Fruit fly (Drosophila melanogaster) whole organism, embryonic: Measurements from ENCODE around the gene ATPsynG.

Experiments used
- Adf1 ChIP-seq: fragments of 200-800 bp; sonication (Bioruptor generic); IDR thresholded peaks from 2 replicates; pipeline ENCODE4 v1.3.6; 2022; ENCODE audit warnings: missing biosample characterization, missing genetic modification characterization
- Bgb ChIP-seq: fragments of 200-800 bp; sonication (Bioruptor generic); IDR thresholded peaks from 2 replicates; pipeline ENCODE4 v1.3.6; 2022; ENCODE audit warnings: missing biosample characterization, missing genetic modification characterization; ENCODE audit not compliant: partially characterized antibody
- CG10147 ChIP-seq: fragments of 200-800 bp; sonication (Bioruptor generic); optimal IDR thresholded peaks from 2 replicates; lab custom pipeline; 2019; ENCODE audit warnings: missing biosample characterization, mild to moderate bottlenecking, missing genetic modification characterization, moderate library complexity
- CG10366 ChIP-seq: fragments of 200-800 bp; sonication (Bioruptor generic); IDR thresholded peaks from 2 replicates; pipeline ENCODE4 v1.3.6; 2022; ENCODE audit warnings: missing biosample characterization, missing genetic modification characterization
- CG10959 ChIP-seq: fragments of 200-800 bp; sonication (Bioruptor generic); IDR thresholded peaks from 2 replicates; pipeline ENCODE4 v1.3.6; 2022; ENCODE audit warnings: missing biosample characterization, missing genetic modification characterization
- CG11695 ChIP-seq: fragments of 200-800 bp; sonication (Bioruptor generic); IDR thresholded peaks from 3 replicates; pipeline ENCODE4 v1.3.6; 2022; ENCODE audit warnings: missing biosample characterization, missing genetic modification characterization
- CG1233 ChIP-seq: fragments of 200-800 bp; sonication (Bioruptor generic); optimal IDR thresholded peaks from 4 replicates; lab custom pipeline; 2018; ENCODE audit warnings: missing biosample characterization, mild to moderate bottlenecking, missing genetic modification characterization
- CG12659 ChIP-seq: fragments of 200-800 bp; sonication (Bioruptor generic); optimal IDR thresholded peaks from 3 replicates; lab custom pipeline; 2017; ENCODE audit warnings: mild to moderate bottlenecking, missing biosample characterization, missing genetic modification reagents, missing genetic modification characterization
- CG13424 ChIP-seq: fragments of 200-800 bp; sonication (Bioruptor generic); optimal IDR thresholded peaks from 2 replicates; lab custom pipeline; 2019; ENCODE audit warnings: missing biosample characterization, mild to moderate bottlenecking, missing genetic modification characterization, moderate library complexity
- CG1529 ChIP-seq: fragments of 200-800 bp; sonication (Bioruptor generic); optimal IDR thresholded peaks from 3 replicates; lab custom pipeline; 2018; ENCODE audit warnings: missing biosample characterization, missing genetic modification characterization
- CG15514 ChIP-seq: fragments of 200-800 bp; sonication (Bioruptor generic); optimal IDR thresholded peaks from 3 replicates; lab custom pipeline; 2017; ENCODE audit warnings: missing biosample characterization, missing genetic modification characterization, mild to moderate bottlenecking, moderate library complexity, missing genetic modification reagents
- CG16815 ChIP-seq: fragments of 200-800 bp; sonication (Bioruptor generic); optimal IDR thresholded peaks from 3 replicates; lab custom pipeline; 2017; ENCODE audit warnings: missing biosample characterization, mild to moderate bottlenecking, missing genetic modification characterization
- CG17359 ChIP-seq: fragments of 200-800 bp; sonication (Bioruptor generic); optimal IDR thresholded peaks from 3 replicates; lab custom pipeline; 2018; ENCODE audit warnings: missing biosample characterization, mild to moderate bottlenecking, missing genetic modification characterization, moderate library complexity
- CG17829 ChIP-seq: fragments of 200-800 bp; optimal IDR thresholded peaks from 2 replicates; lab custom pipeline; 2019; ENCODE audit warnings: missing biosample characterization, mild to moderate bottlenecking, missing genetic modification characterization, moderate library complexity
- CG18262 ChIP-seq: fragments of 200-800 bp; optimal IDR thresholded peaks from 3 replicates; lab custom pipeline; 2019; ENCODE audit warnings: missing biosample characterization, mild to moderate bottlenecking, missing genetic modification characterization, moderate library complexity
- CG18476 ChIP-seq: fragments of 200-800 bp; sonication (Bioruptor generic); optimal IDR thresholded peaks from 2 replicates; lab custom pipeline; 2016; ENCODE audit warnings: missing biosample characterization, mild to moderate bottlenecking, missing genetic modification characterization
- CG2116 ChIP-seq: fragments of 200-800 bp; sonication (Bioruptor generic); optimal IDR thresholded peaks from 3 replicates; lab custom pipeline; 2018; ENCODE audit warnings: missing biosample characterization, mild to moderate bottlenecking, missing genetic modification characterization
- CG2875 ChIP-seq: fragments of 200-800 bp; sonication (Bioruptor generic); optimal IDR thresholded peaks from 2 replicates; lab custom pipeline; 2017; ENCODE audit warnings: missing biosample characterization, mild to moderate bottlenecking, missing genetic modification characterization, missing genetic modification reagents
- CG34422 ChIP-seq: fragments of 200-800 bp; sonication (Bioruptor generic); IDR thresholded peaks from 3 replicates; pipeline ENCODE4 v1.3.6; 2022; ENCODE audit warnings: missing biosample characterization, missing genetic modification characterization
- CG6689 ChIP-seq: fragments of 200-800 bp; sonication (Bioruptor generic); IDR thresholded peaks from 2 replicates; pipeline ENCODE4 v1.3.6; 2022; ENCODE audit warnings: missing biosample characterization, missing genetic modification characterization
- CG7963 ChIP-seq: fragments of 200-800 bp; sonication (Bioruptor generic); IDR thresholded peaks from 3 replicates; pipeline ENCODE4 v1.3.6; 2022; ENCODE audit warnings: missing biosample characterization, missing genetic modification characterization; ENCODE audit not compliant: partially characterized antibody
- CG9727 ChIP-seq: fragments of 200-800 bp; sonication (Bioruptor generic); optimal IDR thresholded peaks from 3 replicates; lab custom pipeline; 2017; ENCODE audit warnings: missing biosample characterization, mild to moderate bottlenecking, missing genetic modification characterization
- CG9797 ChIP-seq: fragments of 200-800 bp; sonication (Bioruptor generic); optimal IDR thresholded peaks from 3 replicates; lab custom pipeline; 2018; ENCODE audit warnings: missing biosample characterization, mild to moderate bottlenecking, missing genetic modification characterization
- D ChIP-seq, 2 experiments: fragments of 200-800 bp in 1 of 2; fragments of >200 bp in 1 of 2; sonication (Bioruptor generic) in 1 of 2; optimal IDR thresholded peaks; 2 replicates in 1 of 2; 3 replicates in 1 of 2; lab custom pipeline; 2017; ENCODE audit warnings: mild to moderate bottlenecking in 1 of 2, missing biosample characterization in 1 of 2, missing genetic modification characterization in 1 of 2, missing genetic modification reagents in 1 of 2
- Hsf ChIP-seq: fragments of 200-800 bp; sonication (Bioruptor generic); optimal IDR thresholded peaks from 3 replicates; lab custom pipeline; 2016; ENCODE audit warnings: missing biosample characterization, missing genetic modification characterization
- Med ChIP-seq: fragments of 200-800 bp; sonication (Bioruptor generic); peaks from one replicate; lab custom pipeline; 2016; ENCODE audit warnings: missing biosample characterization, missing genetic modification characterization, mild to moderate bottlenecking, inconsistent platforms, moderate library complexity
- Meics ChIP-seq: fragments of 200-800 bp; sonication (Bioruptor generic); optimal IDR thresholded peaks from 2 replicates; lab custom pipeline; 2017; ENCODE audit warnings: missing biosample characterization, mild to moderate bottlenecking, missing genetic modification characterization
- Mes4 ChIP-seq: fragments of 200-800 bp; sonication (Bioruptor generic); optimal IDR thresholded peaks from 2 replicates; lab custom pipeline; 2016; ENCODE audit warnings: missing biosample characterization, missing genetic modification characterization
- Poxn ChIP-seq: fragments of 200-800 bp; sonication (Bioruptor generic); IDR thresholded peaks from 2 replicates; pipeline ENCODE4 v1.3.6; 2022; ENCODE audit warnings: missing biosample characterization, missing genetic modification characterization
- Six4 ChIP-seq: fragments of 200-800 bp; sonication (Bioruptor generic); optimal IDR thresholded peaks from 2 replicates; lab custom pipeline; 2016; ENCODE audit warnings: missing biosample characterization, missing genetic modification characterization
- Ssrp ChIP-seq: fragments of 200-800 bp; sonication (Bioruptor generic); optimal IDR thresholded peaks from 2 replicates; lab custom pipeline; 2018; ENCODE audit warnings: missing biosample characterization, mild to moderate bottlenecking, missing genetic modification characterization, moderate library complexity
- Tbp ChIP-seq: fragments of >200 bp; optimal IDR thresholded peaks from 2 replicates; lab custom pipeline; 2018; ENCODE audit warnings: missing biosample characterization, missing genetic modification characterization
- al ChIP-seq: fragments of 200-800 bp; sonication (Bioruptor generic); IDR thresholded peaks from 2 replicates; pipeline ENCODE4 v1.3.6; 2022; ENCODE audit warnings: missing biosample characterization, missing genetic modification characterization
- bbx ChIP-seq: fragments of 200-800 bp; sonication (Bioruptor generic); IDR thresholded peaks from 2 replicates; pipeline ENCODE4 v1.3.6; 2022; ENCODE audit warnings: missing biosample characterization, missing genetic modification characterization; ENCODE audit not compliant: partially characterized antibody
- emc ChIP-seq: fragments of 200-800 bp; sonication (Bioruptor generic); optimal IDR thresholded peaks from 2 replicates; lab custom pipeline; 2016; ENCODE audit warnings: missing biosample characterization, missing genetic modification characterization
- esg ChIP-seq: fragments of 200-800 bp; sonication (Bioruptor generic); conservative IDR thresholded peaks from 2 replicates; pipeline ENCODE4 v1.3.6; 2022; ENCODE audit warnings: missing biosample characterization, missing genetic modification characterization
- fd3F ChIP-seq: fragments of 200-800 bp; sonication (Bioruptor generic); optimal IDR thresholded peaks from 2 replicates; lab custom pipeline; 2018; ENCODE audit warnings: missing biosample characterization, mild to moderate bottlenecking, missing genetic modification characterization, moderate library complexity
- fd96Cb ChIP-seq: fragments of 200-800 bp; sonication (Bioruptor generic); optimal IDR thresholded peaks from 2 replicates; lab custom pipeline; 2018; ENCODE audit warnings: missing biosample characterization, mild to moderate bottlenecking, missing genetic modification characterization, moderate library complexity
- gem ChIP-seq: fragments of 200-800 bp; sonication (Bioruptor generic); optimal IDR thresholded peaks from 2 replicates; lab custom pipeline; 2019; ENCODE audit warnings: missing biosample characterization, mild to moderate bottlenecking, missing genetic modification characterization, moderate library complexity
- gfzf ChIP-seq: fragments of 200-800 bp; sonication (Bioruptor generic); optimal IDR thresholded peaks from 2 replicates; lab custom pipeline; 2016; ENCODE audit warnings: missing biosample characterization, mild to moderate bottlenecking, missing genetic modification characterization, moderate library complexity
- hkb ChIP-seq, 2 experiments: fragments of 200-800 bp in 1 of 2; fragments of >200 bp in 1 of 2; sonication (Bioruptor generic) in 1 of 2; IDR thresholded peaks in 1 of 2; optimal IDR thresholded peaks in 1 of 2; 2 replicates each; pipeline versions ENCODE4 v1.3.6 to Lab custom; 2017 to 2022; ENCODE audit warnings: missing biosample characterization in 1 of 2, missing genetic modification characterization in 1 of 2
- lmd ChIP-seq: fragments of 200-800 bp; sonication (Bioruptor generic); IDR thresholded peaks from 2 replicates; pipeline ENCODE4 v1.3.6; 2022; ENCODE audit warnings: missing biosample characterization, missing genetic modification characterization
- lov ChIP-seq, 2 experiments: fragments of 200-800 bp in 1 of 2; fragments of >200 bp in 1 of 2; sonication (Bioruptor generic) in 1 of 2; IDR thresholded peaks in 1 of 2; optimal IDR thresholded peaks in 1 of 2; 2 replicates in 1 of 2; 3 replicates in 1 of 2; pipeline versions ENCODE4 v1.3.6 to Lab custom; 2017 to 2022; ENCODE audit warnings: missing biosample characterization in 1 of 2, missing genetic modification characterization in 1 of 2
- pzg ChIP-seq: fragments of 200-800 bp; sonication (Bioruptor generic); optimal IDR thresholded peaks from 3 replicates; lab custom pipeline; 2018; ENCODE audit warnings: missing biosample characterization, mild to moderate bottlenecking, missing genetic modification characterization, moderate library complexity
- shn ChIP-seq: fragments of 200-800 bp; sonication (Bioruptor generic); optimal IDR thresholded peaks from 3 replicates; lab custom pipeline; 2016; ENCODE audit warnings: missing biosample characterization, missing genetic modification characterization
- slbo ChIP-seq: fragments of 200-800 bp; sonication (Bioruptor generic); IDR thresholded peaks from 2 replicates; pipeline ENCODE4 v1.3.6; 2022; ENCODE audit warnings: missing biosample characterization, missing genetic modification characterization
- tio ChIP-seq: fragments of 200-800 bp; sonication (Bioruptor generic); optimal IDR thresholded peaks from 2 replicates; lab custom pipeline; 2017; ENCODE audit warnings: missing biosample characterization, missing genetic modification characterization, inconsistent platforms
- trh ChIP-seq: fragments of 200-800 bp; sonication (Bioruptor generic); optimal IDR thresholded peaks from 2 replicates; lab custom pipeline; 2016; ENCODE audit warnings: missing biosample characterization, missing genetic modification characterization

Gene ATPsynG

DNA sequence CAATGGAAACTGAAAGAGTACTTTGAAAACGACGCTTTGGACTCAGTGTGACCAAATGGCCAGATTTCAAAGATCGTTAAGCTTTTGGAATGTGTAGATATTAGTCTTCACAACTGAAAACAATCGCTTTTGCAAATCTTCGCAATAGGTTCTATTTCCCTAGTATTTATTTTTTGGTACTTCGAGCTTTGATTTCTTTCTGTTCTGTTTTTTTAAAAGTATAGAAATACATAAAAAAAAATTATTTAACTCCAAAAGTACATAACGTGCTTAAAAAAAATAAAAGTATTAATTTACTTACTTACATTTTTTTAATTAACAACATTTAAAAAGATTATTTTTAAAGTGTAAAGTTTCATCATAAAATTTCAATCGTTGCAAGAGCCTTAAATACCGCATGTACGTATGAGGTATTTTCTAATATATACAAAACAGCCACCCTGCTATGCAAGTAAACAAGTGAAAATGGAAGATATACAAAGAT, 11.2 kb upstream of the ATPsynG start, which contains the start of the genes piwi and CG12253 (continued):
- TF ChIP-seq CG11695 (GFP tag; lab: Robert Waterston, UW) (peak; percentile 68; the same call in 2 of the 3 replicates), CG18262 (tag; lab: Kevin White, UChicago) (peak; percentile 57), CG7963 (no peak), shn (GFP tag; lab: Kevin White, UChicago) (peak; percentile 35), CG18476 (GFP tag; lab: Kevin White, UChicago) (peak; percentile 24), tio (GFP tag; lab: Kevin White, UChicago) (peak; percentile 82), CG1529 (peak; percentile 61), hkb (optimal IDR thresholded peaks at IDR 0.05; lab: Kevin White, UChicago) (no peak), hkb (GFP tag; IDR thresholded peaks at IDR 0.05; lab: Robert Waterston, UW) (peak; percentile 21; the same call in 1 of the 2 replicates), Adf1 (peak; percentile 63), emc (no peak), Poxn (GFP tag; lab: Robert Waterston, UW) (peak; percentile 41; the same call in 1 of the 2 replicates), CG10366 (GFP tag; lab: Robert Waterston, UW) (peak; percentile 72; the same call in 1 of the 2 replicates), lov (optimal IDR thresholded peaks at IDR 0.05; lab: Kevin White, UChicago) (no peak), lov (GFP tag; IDR thresholded peaks at IDR 0.05; lab: Robert Waterston, UW) (no peak), CG12659 (GFP tag; lab: Kevin White, UChicago) (peak; percentile 88), Med (GFP tag; lab: Kevin White, UChicago) (peak; percentile 58), CG34422 (GFP tag; lab: Robert Waterston, UW) (no peak), gem (peak; percentile 96), CG17829 (tag; lab: Kevin White, UChicago) (peak; percentile 57), Six4 (peak; percentile 37), CG10959 (peak; percentile 33; the same call in 1 of the 2 replicates), bbx (GFP tag; lab: Robert Waterston, UW) (no peak), lmd (GFP tag; lab: Robert Waterston, UW) (peak; percentile 89), Tbp (GFP tag; lab: Kevin White, UChicago) (no peak), CG6689 (GFP tag; lab: Robert Waterston, UW) (peak; percentile 43; the same call in 1 of the 2 replicates), CG17359 (peak; percentile 40), fd96Cb (tag; lab: Kevin White, UChicago) (peak; percentile 70), CG15514 (GFP tag; lab: Kevin White, UChicago) (peak; percentile 32), CG10147 (GFP tag; lab: Kevin White, UChicago) (no peak), Mes4 (GFP tag; lab: Kevin White, UChicago) (no peak), CG9797 (peak; percentile 31), CG1233 (GFP tag; lab: Kevin White, UChicago) (peak; percentile 41), Ssrp (tag; lab: Kevin White, UChicago) (peak; percentile 94), esg (GFP tag; lab: Robert Waterston, UW) (peak; percentile 75), Meics (GFP tag; lab: Kevin White, UChicago) (no peak), CG16815 (GFP tag; lab: Kevin White, UChicago) (peak; percentile 72), D (optimal IDR thresholded peaks at IDR 0.05; lab: Kevin White, UChicago) (no peak), D (GFP tag; optimal IDR thresholded peaks at IDR 0.05; lab: Kevin White, UChicago) (peak; percentile 28), pzg (GFP tag; lab: Kevin White, UChicago) (peak; percentile 11), trh (peak; percentile 63), CG2875 (GFP tag; lab: Kevin White, UChicago) (peak; percentile 57), al (GFP tag; lab: Robert Waterston, UW) (peak; percentile 65; the same call in 1 of the 2 replicates), slbo (peak; percentile 90), Hsf (peak; percentile 77), CG2116 (GFP tag; lab: Kevin White, UChicago) (peak; percentile 57), CG9727 (GFP tag; lab: Kevin White, UChicago) (peak; percentile 49), gfzf (peak; percentile 69), Bgb (GFP tag; lab: Robert Waterston, UW) (no peak), fd3F (GFP tag; lab: Kevin White, UChicago) (peak; percentile 85), CG13424 (tag; lab: Kevin White, UChicago) (peak; percentile 90)
